Worm (Caenorhabditis elegans) whole organism, late embryonic: ENCODE results near the gene C55A6.1.

Experiments used
- C38D4.7 ChIP-seq: fragments of 200-800 bp; sonication (Bioruptor generic); optimal IDR thresholded peaks from 2 replicates; lab custom pipeline; 2018; ENCODE audit warnings: mild to moderate bottlenecking, missing genetic modification characterization, moderate library complexity, missing compliant biosample characterization
- fkh-10 ChIP-seq: fragments of 150-350 bp; optimal IDR thresholded peaks from 2 replicates; lab custom pipeline; 2014; ENCODE audit warnings: missing biosample characterization, missing genetic modification reagents, missing genetic modification characterization
- npax-4 ChIP-seq: sonication (generic microtip); optimal IDR thresholded peaks from 2 replicates; lab custom pipeline; 2016; ENCODE audit warnings: missing genetic modification characterization, missing compliant biosample characterization
- pha-2 ChIP-seq: sonication (generic microtip); optimal IDR thresholded peaks from 2 replicates; lab custom pipeline; 2017; ENCODE audit warnings: mild to moderate bottlenecking, missing genetic modification characterization, missing compliant biosample characterization

- TF ChIP-seq C38D4.7 (GFP tag; lab: Kevin White, UChicago) (no peak), npax-4 (tag; lab: Kevin White, UChicago) (no peak), pha-2 (tag; lab: Kevin White, UChicago) (no peak), fkh-10 (GFP tag; lab: Kevin White, UChicago) (no peak)
These were observed 4.0 kb upstream of the C55A6.1 start, which contains the start of gene ttll-5 for ce11 chrV:11508773-11509172.
